Fruit fly (Drosophila melanogaster) whole organism, embryonic: ENCODE measurements around the gene CG8543.

ENCODE experiments used
- Aef1 ChIP-seq: fragments of 200-800 bp; sonication (Bioruptor generic); IDR thresholded peaks from 3 replicates; pipeline ENCODE4 v1.3.6; 2022; ENCODE audit warnings: missing biosample characterization, missing genetic modification characterization
- CG10366 ChIP-seq: fragments of 200-800 bp; sonication (Bioruptor generic); IDR thresholded peaks from 2 replicates; pipeline ENCODE4 v1.3.6; 2022; ENCODE audit warnings: missing biosample characterization, missing genetic modification characterization
- CG11696 ChIP-seq: fragments of 200-800 bp; sonication (Bioruptor generic); IDR thresholded peaks from 2 replicates; pipeline ENCODE4 v1.3.6; 2022; ENCODE audit warnings: missing biosample characterization, missing genetic modification characterization
- CG12942 ChIP-seq: fragments of 200-800 bp; sonication (Bioruptor generic); optimal IDR thresholded peaks from 3 replicates; lab custom pipeline; 2016; ENCODE audit warnings: missing biosample characterization, missing genetic modification characterization
- CG13894 ChIP-seq: fragments of 200-800 bp; sonication (Bioruptor generic); optimal IDR thresholded peaks from 3 replicates; lab custom pipeline; 2018; ENCODE audit warnings: missing biosample characterization, mild to moderate bottlenecking, missing genetic modification characterization, moderate library complexity
- CG15514 ChIP-seq: fragments of 200-800 bp; sonication (Bioruptor generic); optimal IDR thresholded peaks from 3 replicates; lab custom pipeline; 2017; ENCODE audit warnings: missing biosample characterization, missing genetic modification characterization, mild to moderate bottlenecking, moderate library complexity, missing genetic modification reagents
- CG16779 ChIP-seq: fragments of 200-800 bp; sonication (Bioruptor generic); IDR thresholded peaks from 2 replicates; pipeline ENCODE4 v1.3.6; 2022; ENCODE audit warnings: missing biosample characterization, missing genetic modification characterization
- CG17829 ChIP-seq: fragments of 200-800 bp; optimal IDR thresholded peaks from 2 replicates; lab custom pipeline; 2019; ENCODE audit warnings: missing biosample characterization, mild to moderate bottlenecking, missing genetic modification characterization, moderate library complexity
- CG18476 ChIP-seq: fragments of 200-800 bp; sonication (Bioruptor generic); optimal IDR thresholded peaks from 2 replicates; lab custom pipeline; 2016; ENCODE audit warnings: missing biosample characterization, mild to moderate bottlenecking, missing genetic modification characterization
- CG31441 ChIP-seq: fragments of 200-800 bp; sonication (Bioruptor generic); IDR thresholded peaks from 2 replicates; pipeline ENCODE4 v1.3.6; 2022; ENCODE audit warnings: missing biosample characterization, missing genetic modification characterization
- CG3838 ChIP-seq: fragments of 200-800 bp; sonication (Bioruptor generic); optimal IDR thresholded peaks from 3 replicates; lab custom pipeline; 2016; ENCODE audit warnings: missing biosample characterization, missing genetic modification characterization
- CG4360 ChIP-seq: fragments of 200-800 bp; sonication (Bioruptor generic); IDR thresholded peaks from 2 replicates; pipeline ENCODE4 v1.3.6; 2022; ENCODE audit warnings: missing biosample characterization, missing genetic modification characterization
- CG5245 ChIP-seq: fragments of 200-800 bp; sonication (Bioruptor generic); optimal IDR thresholded peaks from 3 replicates; lab custom pipeline; 2016; ENCODE audit warnings: missing biosample characterization, missing genetic modification characterization
- CG6175 ChIP-seq: fragments of 200-800 bp; sonication (Bioruptor generic); IDR thresholded peaks from 3 replicates; pipeline ENCODE4 v1.3.6; 2022; ENCODE audit warnings: missing biosample characterization, missing genetic modification characterization
- CG8089 ChIP-seq: fragments of 200-800 bp; sonication (Bioruptor generic); optimal IDR thresholded peaks from 3 replicates; lab custom pipeline; 2016; ENCODE audit warnings: missing biosample characterization, missing genetic modification characterization
- CG9817 ChIP-seq: fragments of 200-800 bp; sonication (Bioruptor generic); optimal IDR thresholded peaks from 2 replicates; lab custom pipeline; 2018; ENCODE audit warnings: missing biosample characterization, mild to moderate bottlenecking, missing genetic modification characterization, moderate library complexity
- CHES-1-like ChIP-seq: fragments of 200-800 bp; sonication (Bioruptor generic); optimal IDR thresholded peaks from 2 replicates; lab custom pipeline; 2016; ENCODE audit warnings: missing biosample characterization, missing genetic modification characterization
- Fer2 ChIP-seq: fragments of 200-800 bp; sonication (Bioruptor generic); optimal IDR thresholded peaks from 2 replicates; lab custom pipeline; 2018; ENCODE audit warnings: missing biosample characterization, mild to moderate bottlenecking, missing genetic modification characterization, moderate library complexity
- Fer3 ChIP-seq: fragments of 200-800 bp; sonication (Bioruptor generic); optimal IDR thresholded peaks from 2 replicates; lab custom pipeline; 2018; ENCODE audit warnings: missing biosample characterization, mild to moderate bottlenecking, missing genetic modification characterization, moderate library complexity
- Gsc ChIP-seq: fragments of 200-800 bp; sonication (Bioruptor generic); IDR thresholded peaks from 2 replicates; pipeline ENCODE4 v1.3.6; 2022; ENCODE audit warnings: missing biosample characterization, missing genetic modification characterization
- Mes4 ChIP-seq: fragments of 200-800 bp; sonication (Bioruptor generic); optimal IDR thresholded peaks from 2 replicates; lab custom pipeline; 2016; ENCODE audit warnings: missing biosample characterization, missing genetic modification characterization
- NK7.1 ChIP-seq: fragments of 200-800 bp; sonication (Bioruptor generic); optimal IDR thresholded peaks from 3 replicates; lab custom pipeline; 2016; ENCODE audit warnings: missing biosample characterization, missing genetic modification characterization
- NfI ChIP-seq: fragments of 200-800 bp; sonication (Bioruptor generic); optimal IDR thresholded peaks from 3 replicates; lab custom pipeline; 2018; ENCODE audit warnings: missing biosample characterization, mild to moderate bottlenecking, missing genetic modification characterization, moderate library complexity
- Oli ChIP-seq: fragments of 200-800 bp; sonication (Bioruptor generic); optimal IDR thresholded peaks from 2 replicates; lab custom pipeline; 2018; ENCODE audit warnings: missing biosample characterization, mild to moderate bottlenecking, missing genetic modification characterization, moderate library complexity
- Optix ChIP-seq: fragments of 200-800 bp; sonication (Bioruptor generic); IDR thresholded peaks from 3 replicates; pipeline ENCODE4 v1.3.6; 2022; ENCODE audit warnings: missing biosample characterization, missing genetic modification characterization
- Spps ChIP-seq: fragments of 200-800 bp; sonication (Bioruptor generic); optimal IDR thresholded peaks from 2 replicates; lab custom pipeline; 2018; ENCODE audit warnings: missing biosample characterization, mild to moderate bottlenecking, missing genetic modification characterization
- Sry-δ ChIP-seq: fragments of 200-800 bp; sonication (Bioruptor generic); optimal IDR thresholded peaks from 2 replicates; lab custom pipeline; 2016; ENCODE audit warnings: missing biosample characterization, missing genetic modification characterization
- Taf1 ChIP-seq: fragments of 200-800 bp; sonication (Bioruptor generic); IDR thresholded peaks from 2 replicates; pipeline ENCODE4 v1.3.6; 2022; ENCODE audit warnings: missing biosample characterization, missing genetic modification characterization
- Xrp1 ChIP-seq: fragments of 200-800 bp; sonication (Bioruptor generic); IDR thresholded peaks from 2 replicates; pipeline ENCODE4 v1.3.6; 2022; ENCODE audit warnings: missing biosample characterization, missing genetic modification characterization
- YL-1 ChIP-seq: fragments of 200-800 bp; sonication (Bioruptor generic); optimal IDR thresholded peaks from 3 replicates; lab custom pipeline; 2017; ENCODE audit warnings: missing biosample characterization, mild to moderate bottlenecking, missing genetic modification characterization
- ash1 ChIP-seq: fragments of 200-800 bp; sonication (Bioruptor generic); optimal IDR thresholded peaks from 2 replicates; lab custom pipeline; 2018; ENCODE audit warnings: missing biosample characterization, mild to moderate bottlenecking, missing genetic modification characterization
- br ChIP-seq: fragments of >200 bp; optimal IDR thresholded peaks from 2 replicates; lab custom pipeline; 2017
- croc ChIP-seq: fragments of 200-800 bp; sonication (Bioruptor generic); conservative IDR thresholded peaks from 3 replicates; pipeline ENCODE4 v1.3.6; 2022; ENCODE audit warnings: missing biosample characterization, missing genetic modification characterization
- da ChIP-seq: fragments of 200-800 bp; sonication (Bioruptor generic); optimal IDR thresholded peaks from 2 replicates; lab custom pipeline; 2016; ENCODE audit warnings: missing biosample characterization, missing genetic modification characterization
- danr ChIP-seq: fragments of 200-800 bp; sonication (Bioruptor generic); IDR thresholded peaks from 2 replicates; pipeline ENCODE4 v1.3.6; 2022; ENCODE audit warnings: missing biosample characterization, missing genetic modification characterization
- eve ChIP-seq, 2 experiments: fragments of >200 bp; optimal IDR thresholded peaks; 2 replicates each; lab custom pipeline; 2017; ENCODE audit warnings: missing biosample characterization in 2 of 2, missing genetic modification characterization in 2 of 2
- ham ChIP-seq: fragments of 200-800 bp; sonication (Bioruptor generic); IDR thresholded peaks from 2 replicates; pipeline ENCODE4 v1.3.6; 2022; ENCODE audit warnings: missing biosample characterization, missing genetic modification characterization
- hb ChIP-seq: fragments of 200-800 bp; sonication (Bioruptor generic); IDR thresholded peaks from 3 replicates; pipeline ENCODE4 v1.3.6; 2022; ENCODE audit warnings: missing biosample characterization, missing genetic modification characterization; ENCODE audit not compliant: partially characterized antibody
- insv ChIP-seq, 2 experiments: fragments of 200-800 bp; sonication (Bioruptor generic); optimal IDR thresholded peaks; 3 replicates each; lab custom pipeline; 2016 to 2018; ENCODE audit warnings: missing biosample characterization in 2 of 2, missing genetic modification characterization in 2 of 2
- kah ChIP-seq: fragments of 200-800 bp; sonication (Bioruptor generic); optimal IDR thresholded peaks from 2 replicates; lab custom pipeline; 2018; ENCODE audit warnings: missing biosample characterization, mild to moderate bottlenecking, missing genetic modification characterization
- otp ChIP-seq: fragments of 200-800 bp; sonication (Bioruptor generic); IDR thresholded peaks from 3 replicates; pipeline ENCODE4, ENCODE4 v1.3.6; 2022; ENCODE audit warnings: missing biosample characterization, missing genetic modification characterization
- peb ChIP-seq: fragments of 200-800 bp; sonication (Bioruptor generic); IDR thresholded peaks from 2 replicates; pipeline ENCODE4 v1.3.6; 2022; ENCODE audit warnings: missing biosample characterization, missing genetic modification characterization
- pita ChIP-seq: fragments of 200-800 bp; sonication (Bioruptor generic); optimal IDR thresholded peaks from 2 replicates; lab custom pipeline; 2017; ENCODE audit warnings: missing biosample characterization, mild to moderate bottlenecking, missing genetic modification characterization
- rib ChIP-seq: fragments of 200-800 bp; sonication (Bioruptor generic); IDR thresholded peaks from 2 replicates; pipeline ENCODE4 v1.3.6; 2022; ENCODE audit warnings: missing biosample characterization, missing genetic modification characterization
- ro ChIP-seq: fragments of 200-800 bp; sonication (Bioruptor generic); IDR thresholded peaks from 2 replicates; pipeline ENCODE4 v1.3.6; 2022; ENCODE audit warnings: missing biosample characterization, missing genetic modification characterization
- tio ChIP-seq: fragments of 200-800 bp; sonication (Bioruptor generic); optimal IDR thresholded peaks from 2 replicates; lab custom pipeline; 2017; ENCODE audit warnings: missing biosample characterization, missing genetic modification characterization, inconsistent platforms
- tup ChIP-seq: fragments of 200-800 bp; sonication (Bioruptor generic); optimal IDR thresholded peaks from 2 replicates; lab custom pipeline; 2016; ENCODE audit warnings: missing biosample characterization, mild to moderate bottlenecking, missing genetic modification characterization, moderate library complexity
- unc-4 ChIP-seq: fragments of 200-800 bp; sonication (Bioruptor generic); IDR thresholded peaks from 2 replicates; pipeline ENCODE4 v1.3.6; 2022; ENCODE audit warnings: missing biosample characterization, missing genetic modification characterization; ENCODE audit not compliant: partially characterized antibody
- yki ChIP-seq: fragments of >200 bp; optimal IDR thresholded peaks from 3 replicates; lab custom pipeline; 2018
- zen ChIP-seq: fragments of 200-800 bp; sonication (Bioruptor generic); optimal IDR thresholded peaks from 3 replicates; lab custom pipeline; 2018; ENCODE audit warnings: missing biosample characterization, mild to moderate bottlenecking, missing genetic modification characterization, moderate library complexity

The CG8543 gene

dm6 chr3L:7510414-7511384 lies 40.6 kb upstream of the CG8543 start, which contains the start of gene CG7546 (continued):
- no peak for TF ChIP-seq unc-4
- TF ChIP-seq Fer2 (tag; lab: Kevin White, UChicago), result no peak
- peak; percentile 35 for TF ChIP-seq CHES-1-like (GFP tag; lab: Kevin White, UChicago)
- peak; percentile 51 for TF ChIP-seq CG9817 (tag; lab: Kevin White, UChicago)
- TF ChIP-seq Mes4 (GFP tag; lab: Kevin White, UChicago), result no peak
- no peak for TF ChIP-seq NfI (GFP tag; lab: Kevin White, UChicago)
- TF ChIP-seq ro (GFP tag; lab: Robert Waterston, UW), result no peak
- TF ChIP-seq tup (GFP tag; lab: Kevin White, UChicago), result no peak
- TF ChIP-seq CG5245 (GFP tag; lab: Kevin White, UChicago), result no peak
- TF ChIP-seq CG16779, result no peak
- no peak for TF ChIP-seq CG3838 (GFP tag; lab: Kevin White, UChicago)
- TF ChIP-seq hb (GFP tag; lab: Robert Waterston, UW), result no peak
- no peak for TF ChIP-seq danr (GFP tag; lab: Robert Waterston, UW)
- TF ChIP-seq NK7.1 (GFP tag; lab: Kevin White, UChicago), result no peak
- TF ChIP-seq CG11696 (GFP tag; lab: Robert Waterston, UW), result no peak
- peak; percentile 10 for TF ChIP-seq zen (tag; lab: Kevin White, UChicago)
- no peak for TF ChIP-seq Gsc
- TF ChIP-seq CG31441 (GFP tag; lab: Robert Waterston, UW), result peak; percentile 59; the same call in 1 of the 2 replicates
- TF ChIP-seq br (lab: Kevin White, UChicago), result no peak
- TF ChIP-seq peb (GFP tag; lab: Robert Waterston, UW), result no peak
- TF ChIP-seq CG6175 (GFP tag; lab: Robert Waterston, UW), result no peak
- TF ChIP-seq eve (GFP tag; optimal IDR thresholded peaks at IDR 0.05; lab: Kevin White, UChicago), result no peak
- peak; percentile 17 for TF ChIP-seq CG12942 (GFP tag; lab: Kevin White, UChicago)
- TF ChIP-seq Spps (tag; lab: Kevin White, UChicago), result no peak
- no peak for TF ChIP-seq CG18476 (GFP tag; lab: Kevin White, UChicago)
- no peak for TF ChIP-seq insv (GFP tag; optimal IDR thresholded peaks at IDR 0.05; lab: Kevin White, UChicago)
- peak; percentile 20 for TF ChIP-seq CG15514 (GFP tag; lab: Kevin White, UChicago)
- TF ChIP-seq Aef1, result peak; percentile 29; the same call in 1 of the 3 replicates
- TF ChIP-seq Taf1 (GFP tag; lab: Robert Waterston, UW), result no peak
- TF ChIP-seq yki (lab: Kevin White, UChicago), result no peak
- TF ChIP-seq CG17829 (tag; lab: Kevin White, UChicago), result peak; percentile 31
- no peak for TF ChIP-seq ham (GFP tag; lab: Robert Waterston, UW)
- TF ChIP-seq rib (GFP tag; lab: Robert Waterston, UW), result peak; percentile 63
- no peak for TF ChIP-seq croc (GFP tag; lab: Robert Waterston, UW)
- TF ChIP-seq Fer3, result peak; percentile 4
- no peak for TF ChIP-seq Optix (GFP tag; lab: Robert Waterston, UW)
- TF ChIP-seq Xrp1 (GFP tag; lab: Robert Waterston, UW), result no peak
- TF ChIP-seq ash1 (GFP tag; lab: Kevin White, UChicago), result no peak
- no peak for TF ChIP-seq tio (GFP tag; lab: Kevin White, UChicago)
- TF ChIP-seq CG8089 (GFP tag; lab: Kevin White, UChicago), result no peak
- TF ChIP-seq otp (GFP tag; lab: Robert Waterston, UW), result no peak
- no peak for TF ChIP-seq CG10366 (GFP tag; lab: Robert Waterston, UW)
- no peak for TF ChIP-seq CG13894 (tag; lab: Kevin White, UChicago)
- no peak for TF ChIP-seq da (GFP tag; lab: Kevin White, UChicago)
- peak; percentile 68 for TF ChIP-seq pita (GFP tag; lab: Kevin White, UChicago)
- TF ChIP-seq Sry-δ, result no peak
- TF ChIP-seq YL-1 (GFP tag; lab: Kevin White, UChicago), result peak; percentile 43
- peak; percentile 11 for TF ChIP-seq Oli (tag; lab: Kevin White, UChicago)
- no peak for TF ChIP-seq CG4360 (GFP tag; lab: Robert Waterston, UW)
- no peak for TF ChIP-seq kah (GFP tag; lab: Kevin White, UChicago)
